Worm (Caenorhabditis elegans) whole organism, L2 larva: ENCODE measurements around the gene atg-10.

Experiments
- ZK546.5 ChIP-seq: sonication (generic microtip); optimal IDR thresholded peaks from 2 replicates; lab custom pipeline; 2017; ENCODE audit warnings: missing biosample characterization, missing genetic modification characterization
- lin-13 ChIP-seq: fragments of 150-350 bp; optimal IDR thresholded peaks from 2 replicates; lab custom pipeline; 2014; ENCODE audit warnings: missing biosample characterization, missing genetic modification reagents, missing genetic modification characterization
- mdl-1 ChIP-seq, 2 experiments: fragments of 150-350 bp in 1 of 2; sonication (generic microtip) in 1 of 2; optimal IDR thresholded peaks; 2 replicates each; lab custom pipeline; 2017; ENCODE audit warnings: missing biosample characterization in 2 of 2, missing genetic modification characterization in 2 of 2
- nhr-6 ChIP-seq: fragments of 150-350 bp; optimal IDR thresholded peaks from 2 replicates; lab custom pipeline; 2014; ENCODE audit warnings: missing biosample characterization, missing genetic modification characterization
- peb-1 ChIP-seq: fragments of 150-350 bp; optimal IDR thresholded peaks from 2 replicates; lab custom pipeline; 2014; ENCODE audit warnings: missing biosample characterization, missing genetic modification characterization
- zag-1 ChIP-seq: fragments of 150-350 bp; optimal IDR thresholded peaks from 2 replicates; lab custom pipeline; 2014; ENCODE audit warnings: missing biosample characterization, missing genetic modification characterization

DNA sequence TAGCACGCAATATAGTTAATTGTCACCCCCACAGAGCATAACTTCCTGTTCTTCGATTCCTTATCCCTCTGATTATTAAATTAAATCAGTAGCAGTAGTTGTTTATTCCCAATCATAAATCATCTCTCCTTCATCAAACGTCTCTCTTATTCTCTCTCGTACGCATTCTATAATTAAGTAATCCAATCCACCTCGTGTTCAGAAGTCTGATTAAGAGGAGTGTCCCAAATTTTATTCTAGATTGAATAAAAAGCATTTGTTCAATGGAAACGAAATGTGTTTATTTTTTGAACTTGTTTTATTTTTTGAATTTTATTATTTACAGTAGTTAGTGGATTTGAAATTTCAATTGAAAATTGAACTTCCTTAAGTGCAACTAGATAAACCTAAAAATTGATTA, 47.6 kb upstream of the atg-10 start:
- TF ChIP-seq nhr-6 (tag; lab: Kevin White, UChicago) (no peak), peb-1 (tag; lab: Kevin White, UChicago) (no peak), lin-13 (GFP tag; lab: Kevin White, UChicago) (no peak), ZK546.5 (tag; lab: Kevin White, UChicago) (no peak), mdl-1 (tag; optimal IDR thresholded peaks at IDR 0.05; lab: Kevin White, UChicago) (no peak), zag-1 (tag; lab: Kevin White, UChicago) (no peak)
